Fruit fly (Drosophila melanogaster) whole organism, prepupa: ENCODE results near the gene Ten-a.

ENCODE experiments used
- CG10631 ChIP-seq: fragments of 200-800 bp; sonication (Bioruptor generic); optimal IDR thresholded peaks from 2 replicates; lab custom pipeline; 2016; ENCODE audit warnings: missing biosample characterization, missing genetic modification characterization
- CG11902 ChIP-seq: fragments of 200-800 bp; sonication (Bioruptor generic); optimal IDR thresholded peaks from 3 replicates; lab custom pipeline; 2016; ENCODE audit warnings: missing biosample characterization, missing genetic modification characterization
- CG1621 ChIP-seq: fragments of 200-800 bp; sonication (Bioruptor generic); optimal IDR thresholded peaks from 3 replicates; lab custom pipeline; 2018; ENCODE audit warnings: missing biosample characterization, mild to moderate bottlenecking, missing genetic modification characterization
- CG6854 ChIP-seq: fragments of 200-800 bp; sonication (Bioruptor generic); optimal IDR thresholded peaks from 2 replicates; lab custom pipeline; 2017; ENCODE audit warnings: missing biosample characterization, mild to moderate bottlenecking, missing genetic modification characterization
- CG8119 ChIP-seq: fragments of 200-800 bp; sonication (Bioruptor generic); IDR thresholded peaks from 3 replicates; pipeline ENCODE4 v1.3.6; 2022; ENCODE audit warnings: missing biosample characterization, missing genetic modification characterization
- Hr39 ChIP-seq: fragments of 200-800 bp; sonication (Bioruptor generic); optimal IDR thresholded peaks from 2 replicates; lab custom pipeline; 2016; ENCODE audit warnings: missing biosample characterization, missing genetic modification characterization
- Lpt ChIP-seq: fragments of 200-800 bp; sonication (Bioruptor generic); optimal IDR thresholded peaks from 3 replicates; lab custom pipeline; 2016; ENCODE audit warnings: missing biosample characterization, missing genetic modification characterization
- Sox102F ChIP-seq: fragments of 200-800 bp; sonication (Bioruptor generic); optimal IDR thresholded peaks from 2 replicates; lab custom pipeline; 2016; ENCODE audit warnings: missing biosample characterization, mild to moderate bottlenecking, missing genetic modification characterization
- Sox15 ChIP-seq: fragments of 200-800 bp; sonication (Bioruptor generic); optimal IDR thresholded peaks from 3 replicates; lab custom pipeline; 2016; ENCODE audit warnings: missing biosample characterization, missing genetic modification characterization
- dac ChIP-seq: fragments of 200-800 bp; sonication (Bioruptor generic); optimal IDR thresholded peaks from 2 replicates; lab custom pipeline; 2017; ENCODE audit warnings: missing biosample characterization, mild to moderate bottlenecking, missing genetic modification characterization
- dsx ChIP-seq: fragments of 200-800 bp; optimal IDR thresholded peaks from 3 replicates; lab custom pipeline; 2019; ENCODE audit warnings: missing biosample characterization, mild to moderate bottlenecking, missing genetic modification characterization, moderate library complexity; ENCODE audit not compliant: poor library complexity, severe bottlenecking
- fd85E ChIP-seq: fragments of 200-800 bp; sonication (Bioruptor generic); optimal IDR thresholded peaks from 3 replicates; lab custom pipeline; 2016; ENCODE audit warnings: missing biosample characterization, missing genetic modification characterization
- salr ChIP-seq, 2 experiments: fragments of 200-800 bp; sonication (Bioruptor generic); optimal IDR thresholded peaks; 3 replicates each; lab custom pipeline; 2016 to 2018; ENCODE audit warnings: missing biosample characterization in 2 of 2, missing genetic modification characterization in 2 of 2, mild to moderate bottlenecking in 1 of 2
- spab ChIP-seq: fragments of 200-800 bp; sonication (Bioruptor generic); optimal IDR thresholded peaks from 2 replicates; lab custom pipeline; 2017; ENCODE audit warnings: missing biosample characterization, mild to moderate bottlenecking, missing genetic modification characterization, missing genetic modification reagents

dm6 chrX:12028825-12029514 is 14.5 kb upstream of the Ten-a start, which contains the start of gene Usp7:
- no peak for TF ChIP-seq salr (GFP tag; optimal IDR thresholded peaks at IDR 0.05; lab: Kevin White, UChicago)
- no peak for TF ChIP-seq Sox15 (GFP tag; lab: Kevin White, UChicago)
- no peak for TF ChIP-seq Hr39 (GFP tag; lab: Kevin White, UChicago)
- TF ChIP-seq Sox102F (GFP tag; lab: Kevin White, UChicago), result no peak
- TF ChIP-seq CG8119 (GFP tag; lab: Robert Waterston, UW), result no peak
- no peak for TF ChIP-seq CG1621 (tag; lab: Kevin White, UChicago)
- TF ChIP-seq fd85E (GFP tag; lab: Kevin White, UChicago), result no peak
- TF ChIP-seq spab (GFP tag; lab: Kevin White, UChicago), result no peak
- TF ChIP-seq CG10631 (GFP tag; lab: Kevin White, UChicago), result no peak
- no peak for TF ChIP-seq CG11902 (GFP tag; lab: Kevin White, UChicago)
- no peak for TF ChIP-seq Lpt (GFP tag; lab: Kevin White, UChicago)
- no peak for TF ChIP-seq dac
- no peak for TF ChIP-seq CG6854 (GFP tag; lab: Kevin White, UChicago)
- no peak for TF ChIP-seq dsx (GFP tag; lab: Kevin White, UChicago)
